Worm (Caenorhabditis elegans): ENCODE measurements around the gene eea-1.

DNA sequence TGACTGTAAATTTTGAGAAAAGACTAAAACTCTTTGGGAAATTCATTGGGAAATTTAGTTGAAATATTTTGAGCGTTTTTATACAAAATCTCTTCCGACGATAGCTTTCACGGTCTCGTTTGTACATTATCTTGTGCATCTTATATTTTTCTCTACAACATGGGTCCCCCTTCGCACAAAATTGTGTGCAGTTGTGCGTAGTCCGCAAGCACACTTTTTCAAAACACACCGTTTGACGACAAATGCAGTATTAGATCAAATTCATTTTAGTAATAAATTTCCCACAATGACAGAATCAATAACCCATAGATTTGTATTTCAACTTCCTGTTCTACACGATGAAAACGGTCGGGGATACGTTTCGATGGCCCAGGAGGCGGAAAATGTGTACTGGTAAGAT, 39.3 kb downstream of the eea-1 start, which contains the start of gene F25H9.2:
- no peak for TF ChIP-seq ztf-4 (tag; optimal IDR thresholded peaks at IDR 0.05)
- no peak for TF ChIP-seq ama-1 (optimal IDR thresholded peaks at IDR 0.05)
- TF ChIP-seq zag-1 (tag; optimal IDR thresholded peaks at IDR 0.05) = no peak
- TF ChIP-seq mdl-1 (tag; optimal IDR thresholded peaks at IDR 0.05) = no peak
- no peak for TF ChIP-seq egl-27 (tag; optimal IDR thresholded peaks at IDR 0.05)

All from whole organism, L2 larva.